Worm (Caenorhabditis elegans): ENCODE data around the gene F45H10.5.

The F45H10.5 gene

ce11 chrII:13456622-13457021 lies 45.1 kb upstream of the F45H10.5 start (continued):
- TF ChIP-seq daf-16 (GFP tag; optimal IDR thresholded peaks at IDR 0.05): no peak
- peak; percentile 19 for TF ChIP-seq daf-16 (tag; optimal IDR thresholded peaks at IDR 0.05)
- no peak for TF ChIP-seq dpl-1 (GFP tag; optimal IDR thresholded peaks at IDR 0.05)
- TF ChIP-seq ZK337.2 (GFP tag; IDR thresholded peaks at IDR 0.05): no peak
- TF ChIP-seq Y105C5A.15 (GFP tag; IDR thresholded peaks at IDR 0.05): no peak
- peak in 1 of 2 experiments; percentile 77 for TF ChIP-seq unc-62 (GFP tag; optimal IDR thresholded peaks at IDR 0.05 in 1 of 2)
- no peak for TF ChIP-seq unc-62 (tag; optimal IDR thresholded peaks at IDR 0.05)
- no peak for TF ChIP-seq madf-5 (GFP tag; IDR thresholded peaks at IDR 0.05)
- TF ChIP-seq gei-8 (GFP tag; optimal IDR thresholded peaks at IDR 0.05): no peak
- peak; percentile 34 for TF ChIP-seq dve-1 (tag; optimal IDR thresholded peaks at IDR 0.05; ENCODE audit: insufficient read depth)
- TF ChIP-seq aha-1 (tag): peak; percentile 69
- no peak for TF ChIP-seq hlh-30 (tag; optimal IDR thresholded peaks at IDR 0.05; ENCODE audit: insufficient read depth)

DNA sequence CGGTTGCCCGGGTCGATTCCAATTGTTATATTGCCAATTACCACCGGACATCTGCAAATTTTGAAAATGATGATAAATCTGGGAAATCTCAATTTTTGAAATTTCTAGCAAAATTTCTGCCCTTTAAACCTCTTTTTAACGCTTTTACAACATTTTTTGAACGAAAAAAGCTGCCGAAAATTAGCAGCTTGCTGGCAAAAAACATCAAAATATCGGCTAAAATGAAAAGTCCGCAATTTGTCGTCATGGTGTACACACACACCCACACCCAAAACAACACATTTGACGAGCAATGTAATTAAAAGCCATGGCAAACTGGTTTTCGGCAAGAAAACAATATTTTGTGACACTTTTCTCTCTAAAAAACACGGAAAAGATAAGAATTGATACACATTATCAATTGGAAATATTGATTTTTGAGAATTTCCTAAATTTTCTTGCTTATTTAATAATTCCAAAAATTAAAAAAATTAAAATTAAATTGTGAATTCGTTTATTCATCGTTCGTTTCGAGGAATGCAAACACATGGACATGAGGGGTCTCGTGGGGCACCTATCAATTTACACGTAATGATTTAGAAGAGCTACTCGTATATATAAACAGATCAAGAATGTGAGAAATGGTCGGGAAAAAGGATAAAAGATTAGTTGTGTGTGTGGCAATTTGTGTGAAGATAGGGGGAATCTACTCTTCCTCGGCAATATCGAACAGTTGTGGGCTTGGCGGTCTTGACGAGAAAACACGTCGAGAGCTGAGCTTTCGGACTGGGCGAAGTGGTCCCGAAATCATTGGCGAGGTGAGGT lies 40.9 kb upstream of the F45H10.5 start, which contains the start of gene pqn-27:
pqn-27 (minus strand) TSS at position 51 of the 804 bp plus-strand sequence.
- TF ChIP-seq skn-1 (tag; optimal IDR thresholded peaks at IDR 0.05): no peak
- TF ChIP-seq vab-7 (GFP tag; IDR thresholded peaks at IDR 0.05): 0 out of 2 replicates have a peak, but pooled peaks have one; percentile 20
- no peak; the same call in 1 of the 2 replicates for TF ChIP-seq set-16 (GFP tag; IDR thresholded peaks at IDR 0.05)
- no peak for TF ChIP-seq ZK546.5 (tag; optimal IDR thresholded peaks at IDR 0.05)
- peak; percentile 43 for TF ChIP-seq hmg-1.1 (GFP tag; IDR thresholded peaks at IDR 0.05)
- peak; percentile 75 for TF ChIP-seq nhr-77 (tag; optimal IDR thresholded peaks at IDR 0.05)
- TF ChIP-seq F37D6.2 (tag; optimal IDR thresholded peaks at IDR 0.05): no peak
- TF ChIP-seq snpc-4 (tag; optimal IDR thresholded peaks at IDR 0.05): no peak
- TF ChIP-seq daf-8 (GFP tag; IDR thresholded peaks at IDR 0.05): no peak
- TF ChIP-seq duxl-1 (tag; optimal IDR thresholded peaks at IDR 0.05; ENCODE audit: poor library complexity): no peak
- TF ChIP-seq lin-39 (tag; optimal IDR thresholded peaks at IDR 0.05): no peak
- TF ChIP-seq dmd-9 (GFP tag; IDR thresholded peaks at IDR 0.05): no peak
- TF ChIP-seq ZK337.2 (GFP tag; IDR thresholded peaks at IDR 0.05): 0 out of 2 replicates have a peak, but pooled peaks have one; percentile 30
- no peak for TF ChIP-seq aly-2 (tag; optimal IDR thresholded peaks at IDR 0.05)
- TF ChIP-seq daf-16 (GFP tag; optimal IDR thresholded peaks at IDR 0.05): peak in 1 of 2 experiments; percentile 93
- peak; percentile 95 for TF ChIP-seq daf-16 (tag; optimal IDR thresholded peaks at IDR 0.05)
- no peak for TF ChIP-seq ceh-44 (GFP tag; IDR thresholded peaks at IDR 0.05)
- no peak for TF ChIP-seq daf-19 (GFP tag; conservative IDR thresholded peaks at IDR 0.05)
- no peak; the same call in none of the 2 replicates for TF ChIP-seq ctbp-1 (GFP tag; IDR thresholded peaks at IDR 0.05)
- no peak for TF ChIP-seq zip-11 (GFP tag; IDR thresholded peaks at IDR 0.05)
- no peak; the same call in 1 of the 2 replicates for TF ChIP-seq dmd-8 (GFP tag; IDR thresholded peaks at IDR 0.05)
- TF ChIP-seq tag-97 (GFP tag; IDR thresholded peaks at IDR 0.05): no peak
- TF ChIP-seq nhr-102 (tag; optimal IDR thresholded peaks at IDR 0.05): peak; percentile 59
- TF ChIP-seq lin-15B (tag; optimal IDR thresholded peaks at IDR 0.05): no peak
- no peak for TF ChIP-seq ces-1 (GFP tag; optimal IDR thresholded peaks at IDR 0.05)
- TF ChIP-seq dpl-1 (GFP tag; optimal IDR thresholded peaks at IDR 0.05): peak; percentile 49
- TF ChIP-seq daf-12 (tag; optimal IDR thresholded peaks at IDR 0.05): no peak
- TF ChIP-seq sdz-12 (GFP tag; optimal IDR thresholded peaks at IDR 0.05): peak; percentile 2
- no peak for TF ChIP-seq attf-4 (tag; optimal IDR thresholded peaks at IDR 0.05)
- no peak; the same call in 1 of the 2 replicates for TF ChIP-seq arid-1 (GFP tag; conservative IDR thresholded peaks at IDR 0.05)
- peak; percentile 29 to 73 for TF ChIP-seq hif-1 (tag; optimal IDR thresholded peaks at IDR 0.05)
- no peak for TF ChIP-seq unc-39 (tag; optimal IDR thresholded peaks at IDR 0.05)
- TF ChIP-seq Y75B8A.6 (GFP tag; IDR thresholded peaks at IDR 0.05): peak; percentile 34; the same call in 1 of the 2 replicates
- no peak for TF ChIP-seq lim-7 (GFP tag; IDR thresholded peaks at IDR 0.05)
- TF ChIP-seq snpc-1.2 (GFP tag; IDR thresholded peaks at IDR 0.05): 0 out of 2 replicates have a peak, but pooled peaks have one; percentile 56
- peak; percentile 74 for TF ChIP-seq lin-38 (GFP tag; IDR thresholded peaks at IDR 0.05)
- TF ChIP-seq hlh-30 (tag; optimal IDR thresholded peaks at IDR 0.05; ENCODE audit: insufficient read depth): peak; percentile 66
- TF ChIP-seq lsy-2 (tag; optimal IDR thresholded peaks at IDR 0.05): peak in 1 of 2 experiments; percentile 88
- TF ChIP-seq php-3 (GFP tag; IDR thresholded peaks at IDR 0.05): peak; percentile 79; the same call in 1 of the 2 replicates
- TF ChIP-seq nhr-76 (tag; optimal IDR thresholded peaks at IDR 0.05): no peak
